Worm (Caenorhabditis elegans): Measurements from ENCODE around the gene K09E2.1.

DNA sequence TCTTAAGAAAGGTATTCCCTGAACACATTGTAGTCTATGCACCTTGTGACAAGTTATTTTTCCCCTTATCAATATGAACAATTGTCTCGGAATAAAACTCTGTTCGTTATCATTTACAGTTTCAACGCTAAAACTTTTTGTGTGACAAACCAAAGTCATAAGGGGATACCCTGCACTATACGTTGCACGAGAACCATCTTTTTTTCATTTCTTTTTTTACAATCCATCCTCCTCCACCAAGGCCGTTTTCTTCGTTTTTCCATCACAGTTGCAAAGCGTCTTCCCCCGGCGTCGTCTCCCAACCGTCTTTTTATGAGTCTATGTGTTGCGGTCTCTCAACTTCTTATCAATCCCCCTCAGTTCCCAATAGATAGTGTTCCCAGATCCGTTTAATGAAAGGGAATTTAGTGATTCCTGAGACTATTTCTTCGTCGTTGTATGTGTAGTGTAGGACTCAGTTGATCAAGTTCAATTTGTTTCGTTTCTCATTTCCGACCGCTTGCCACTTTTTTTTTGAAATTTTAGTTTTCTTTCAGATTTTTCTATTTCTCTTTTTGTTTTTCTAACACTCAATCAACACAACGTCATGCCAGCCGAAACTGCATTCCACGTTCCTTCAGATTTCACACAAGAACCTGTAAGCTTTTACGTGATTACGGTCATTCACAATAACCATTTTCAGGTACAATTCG is 5.5 kb upstream of the K09E2.1 start:
- TF ChIP-seq flt-1 (GFP tag; IDR thresholded peaks at IDR 0.05) (no peak), ref-1 (GFP tag; conservative IDR thresholded peaks at IDR 0.05) (no peak), tab-1 (GFP tag; IDR thresholded peaks at IDR 0.05) (no peak), cog-1 (tag; optimal IDR thresholded peaks at IDR 0.05) (no peak), med-1 (GFP tag; optimal IDR thresholded peaks at IDR 0.05; ENCODE audit: insufficient read depth) (no peak)

All from whole organism, midembryonic.